Fruit fly (Drosophila melanogaster) whole organism, embryonic: ENCODE data around the gene NT1.

Source experiments
- CG1024 ChIP-seq: fragments of 200-800 bp; sonication (Bioruptor generic); IDR thresholded peaks from 2 replicates; pipeline ENCODE4 v1.3.6; 2022; ENCODE audit warnings: missing biosample characterization, missing genetic modification characterization
- CG10431 ChIP-seq: fragments of 200-800 bp; sonication (Bioruptor generic); optimal IDR thresholded peaks from 3 replicates; lab custom pipeline; 2018; ENCODE audit warnings: missing biosample characterization, mild to moderate bottlenecking, missing genetic modification characterization
- CG11560 ChIP-seq: fragments of 200-800 bp; sonication (Bioruptor generic); IDR thresholded peaks from 3 replicates; pipeline ENCODE4 v1.3.6; 2022; ENCODE audit warnings: missing biosample characterization, missing genetic modification characterization
- CG11695 ChIP-seq: fragments of 200-800 bp; sonication (Bioruptor generic); IDR thresholded peaks from 3 replicates; pipeline ENCODE4 v1.3.6; 2022; ENCODE audit warnings: missing biosample characterization, missing genetic modification characterization
- CG12769 ChIP-seq: fragments of 200-800 bp; sonication (Bioruptor generic); optimal IDR thresholded peaks from 2 replicates; lab custom pipeline; 2019; ENCODE audit warnings: missing biosample characterization, mild to moderate bottlenecking, missing genetic modification characterization, moderate library complexity
- CG13424 ChIP-seq: fragments of 200-800 bp; sonication (Bioruptor generic); optimal IDR thresholded peaks from 2 replicates; lab custom pipeline; 2019; ENCODE audit warnings: missing biosample characterization, mild to moderate bottlenecking, missing genetic modification characterization, moderate library complexity
- CG13894 ChIP-seq: fragments of 200-800 bp; sonication (Bioruptor generic); optimal IDR thresholded peaks from 3 replicates; lab custom pipeline; 2018; ENCODE audit warnings: missing biosample characterization, mild to moderate bottlenecking, missing genetic modification characterization, moderate library complexity
- CG15514 ChIP-seq: fragments of 200-800 bp; sonication (Bioruptor generic); optimal IDR thresholded peaks from 3 replicates; lab custom pipeline; 2017; ENCODE audit warnings: missing biosample characterization, missing genetic modification characterization, mild to moderate bottlenecking, moderate library complexity, missing genetic modification reagents
- CG2120 ChIP-seq: fragments of 200-800 bp; sonication (Bioruptor generic); optimal IDR thresholded peaks from 3 replicates; lab custom pipeline; 2016; ENCODE audit warnings: missing biosample characterization, missing genetic modification characterization
- CG2199 ChIP-seq: fragments of 200-800 bp; sonication (Bioruptor generic); IDR thresholded peaks from 3 replicates; pipeline ENCODE4 v1.3.6; 2022; ENCODE audit warnings: missing biosample characterization, missing genetic modification characterization
- CG2712 ChIP-seq: fragments of 200-800 bp; optimal IDR thresholded peaks from 3 replicates; lab custom pipeline; 2019; ENCODE audit warnings: missing biosample characterization, mild to moderate bottlenecking, missing genetic modification characterization, moderate library complexity
- CG32767 ChIP-seq: fragments of 200-800 bp; sonication (Bioruptor generic); IDR thresholded peaks from 2 replicates; pipeline ENCODE4 v1.3.6; 2022; ENCODE audit warnings: missing biosample characterization, missing genetic modification characterization
- CG32772 ChIP-seq: fragments of 200-800 bp; sonication (Bioruptor generic); IDR thresholded peaks from 2 replicates; pipeline ENCODE4 v1.3.6; 2022; ENCODE audit warnings: missing biosample characterization, missing genetic modification characterization
- CG33557 ChIP-seq: fragments of 200-800 bp; sonication (Bioruptor generic); optimal IDR thresholded peaks from 2 replicates; lab custom pipeline; 2019; ENCODE audit warnings: missing biosample characterization, mild to moderate bottlenecking, missing genetic modification characterization, moderate library complexity
- CG34224 ChIP-seq: fragments of 200-800 bp; sonication (Bioruptor generic); IDR thresholded peaks from 3 replicates; pipeline ENCODE4 v1.3.6; 2022; ENCODE audit warnings: missing biosample characterization, missing genetic modification characterization; ENCODE audit not compliant: partially characterized antibody
- CG3838 ChIP-seq: fragments of 200-800 bp; sonication (Bioruptor generic); optimal IDR thresholded peaks from 3 replicates; lab custom pipeline; 2016; ENCODE audit warnings: missing biosample characterization, missing genetic modification characterization
- CG5245 ChIP-seq: fragments of 200-800 bp; sonication (Bioruptor generic); optimal IDR thresholded peaks from 3 replicates; lab custom pipeline; 2016; ENCODE audit warnings: missing biosample characterization, missing genetic modification characterization
- CG7357 ChIP-seq: fragments of 200-800 bp; sonication (Bioruptor generic); IDR thresholded peaks from 3 replicates; pipeline ENCODE4 v1.3.6; 2022; ENCODE audit warnings: missing biosample characterization, missing genetic modification characterization
- CG7928 ChIP-seq: fragments of 200-800 bp; sonication (Bioruptor generic); optimal IDR thresholded peaks from 2 replicates; lab custom pipeline; 2017; ENCODE audit warnings: missing biosample characterization, mild to moderate bottlenecking, missing genetic modification characterization
- CG8924 ChIP-seq: fragments of 200-800 bp; optimal IDR thresholded peaks from 3 replicates; lab custom pipeline; 2019; ENCODE audit warnings: missing biosample characterization, mild to moderate bottlenecking, missing genetic modification characterization, moderate library complexity
- CG9215 ChIP-seq: fragments of 200-800 bp; sonication (Bioruptor generic); IDR thresholded peaks from 2 replicates; pipeline ENCODE4 v1.3.6; 2022; ENCODE audit warnings: missing biosample characterization, missing genetic modification characterization
- CG9437 ChIP-seq: fragments of 200-800 bp; sonication (Bioruptor generic); optimal IDR thresholded peaks from 2 replicates; lab custom pipeline; 2018; ENCODE audit warnings: missing biosample characterization, mild to moderate bottlenecking, missing genetic modification characterization
- CHES-1-like ChIP-seq: fragments of 200-800 bp; sonication (Bioruptor generic); optimal IDR thresholded peaks from 2 replicates; lab custom pipeline; 2016; ENCODE audit warnings: missing biosample characterization, missing genetic modification characterization
- D ChIP-seq, 2 experiments: fragments of 200-800 bp in 1 of 2; fragments of >200 bp in 1 of 2; sonication (Bioruptor generic) in 1 of 2; optimal IDR thresholded peaks; 2 replicates in 1 of 2; 3 replicates in 1 of 2; lab custom pipeline; 2017; ENCODE audit warnings: mild to moderate bottlenecking in 1 of 2, missing biosample characterization in 1 of 2, missing genetic modification characterization in 1 of 2, missing genetic modification reagents in 1 of 2
- Dref ChIP-seq: fragments of 200-800 bp; sonication (Bioruptor generic); IDR thresholded peaks from 2 replicates; pipeline ENCODE4 v1.3.6; 2022; ENCODE audit warnings: missing biosample characterization, missing genetic modification characterization
- GATAe ChIP-seq: fragments of 200-800 bp; sonication (Bioruptor generic); conservative IDR thresholded peaks from 2 replicates; pipeline ENCODE4 v1.3.6; 2022; ENCODE audit warnings: missing biosample characterization, missing genetic modification characterization
- HLH54F ChIP-seq: fragments of 200-800 bp; sonication (Bioruptor generic); optimal IDR thresholded peaks from 3 replicates; lab custom pipeline; 2016; ENCODE audit warnings: missing biosample characterization, missing genetic modification characterization
- MBD-R2 ChIP-seq: fragments of 200-800 bp; sonication (Bioruptor generic); IDR thresholded peaks from 2 replicates; pipeline ENCODE4 v1.3.6; 2022; ENCODE audit warnings: missing biosample characterization, missing genetic modification characterization
- Med ChIP-seq: fragments of 200-800 bp; sonication (Bioruptor generic); peaks from one replicate; lab custom pipeline; 2016; ENCODE audit warnings: missing biosample characterization, missing genetic modification characterization, mild to moderate bottlenecking, inconsistent platforms, moderate library complexity
- Oli ChIP-seq: fragments of 200-800 bp; sonication (Bioruptor generic); optimal IDR thresholded peaks from 2 replicates; lab custom pipeline; 2018; ENCODE audit warnings: missing biosample characterization, mild to moderate bottlenecking, missing genetic modification characterization, moderate library complexity
- Sox100B ChIP-seq: fragments of 200-800 bp; sonication (Bioruptor generic); optimal IDR thresholded peaks from 3 replicates; lab custom pipeline; 2018; ENCODE audit warnings: missing biosample characterization, mild to moderate bottlenecking, missing genetic modification characterization
- Spps ChIP-seq: fragments of 200-800 bp; sonication (Bioruptor generic); optimal IDR thresholded peaks from 2 replicates; lab custom pipeline; 2018; ENCODE audit warnings: missing biosample characterization, mild to moderate bottlenecking, missing genetic modification characterization
- bsh ChIP-seq, 2 experiments: fragments of 200-800 bp; sonication (Bioruptor generic); optimal IDR thresholded peaks; 2 replicates each; lab custom pipeline; 2017 to 2018; ENCODE audit warnings: mild to moderate bottlenecking in 2 of 2, missing biosample characterization in 2 of 2, missing genetic modification characterization in 2 of 2, moderate library complexity in 1 of 2
- cg ChIP-seq: fragments of 200-800 bp; sonication (Bioruptor generic); optimal IDR thresholded peaks from 3 replicates; lab custom pipeline; 2019; ENCODE audit warnings: missing biosample characterization, mild to moderate bottlenecking, missing genetic modification characterization, moderate library complexity
- dati ChIP-seq: fragments of 200-800 bp; sonication (Bioruptor generic); IDR thresholded peaks from 2 replicates; pipeline ENCODE4 v1.3.6; 2022; ENCODE audit warnings: missing biosample characterization, missing genetic modification characterization
- dm ChIP-seq: fragments of 200-800 bp; sonication (Bioruptor generic); optimal IDR thresholded peaks from 3 replicates; lab custom pipeline; 2016; ENCODE audit warnings: missing biosample characterization, missing genetic modification characterization
- dmrt99B ChIP-seq: fragments of 200-800 bp; sonication (Bioruptor generic); optimal IDR thresholded peaks from 2 replicates; lab custom pipeline; 2018; ENCODE audit warnings: missing biosample characterization, mild to moderate bottlenecking, missing genetic modification characterization, moderate library complexity
- gt ChIP-seq: fragments of 200-800 bp; sonication (Bioruptor generic); IDR thresholded peaks from 2 replicates; pipeline ENCODE4 v1.3.6; 2022; ENCODE audit warnings: missing biosample characterization, missing genetic modification characterization
- ham ChIP-seq: fragments of 200-800 bp; sonication (Bioruptor generic); IDR thresholded peaks from 2 replicates; pipeline ENCODE4 v1.3.6; 2022; ENCODE audit warnings: missing biosample characterization, missing genetic modification characterization
- kay ChIP-seq: fragments of 200-800 bp; sonication (Bioruptor generic); optimal IDR thresholded peaks from 2 replicates; lab custom pipeline; 2016; ENCODE audit warnings: missing biosample characterization, missing genetic modification characterization
- lab ChIP-seq: fragments of 200-800 bp; sonication (Bioruptor generic); optimal IDR thresholded peaks from 3 replicates; lab custom pipeline; 2017; ENCODE audit warnings: missing biosample characterization, missing genetic modification characterization, mild to moderate bottlenecking, moderate library complexity, missing genetic modification reagents
- lbe ChIP-seq: fragments of 200-800 bp; sonication (Bioruptor generic); optimal IDR thresholded peaks from 2 replicates; lab custom pipeline; 2016; ENCODE audit warnings: missing biosample characterization, mild to moderate bottlenecking, missing genetic modification characterization
- pros ChIP-seq: fragments of 200-800 bp; sonication (Bioruptor generic); optimal IDR thresholded peaks from 3 replicates; lab custom pipeline; 2019; ENCODE audit warnings: missing biosample characterization, mild to moderate bottlenecking, missing genetic modification characterization, moderate library complexity
- sens-2 ChIP-seq: fragments of 200-800 bp; sonication (Bioruptor generic); IDR thresholded peaks from 2 replicates; pipeline ENCODE4 v1.3.6; 2022; ENCODE audit warnings: missing biosample characterization, missing genetic modification characterization
- shn ChIP-seq: fragments of 200-800 bp; sonication (Bioruptor generic); optimal IDR thresholded peaks from 3 replicates; lab custom pipeline; 2016; ENCODE audit warnings: missing biosample characterization, missing genetic modification characterization
- ttk ChIP-seq: fragments of 200-800 bp; sonication (Bioruptor generic); IDR thresholded peaks from 2 replicates; pipeline ENCODE4 v2.1.2; 2022; ENCODE audit warnings: missing biosample characterization, missing genetic modification characterization
- tup ChIP-seq: fragments of 200-800 bp; sonication (Bioruptor generic); optimal IDR thresholded peaks from 2 replicates; lab custom pipeline; 2016; ENCODE audit warnings: missing biosample characterization, mild to moderate bottlenecking, missing genetic modification characterization, moderate library complexity
- usp ChIP-seq: fragments of >200 bp; optimal IDR thresholded peaks from 2 replicates; lab custom pipeline; 2017; ENCODE audit warnings: missing biosample characterization, missing genetic modification characterization
- vvl ChIP-seq: fragments of 200-800 bp; sonication (Bioruptor generic); IDR thresholded peaks from 2 replicates; pipeline ENCODE4 v1.3.6; 2022; ENCODE audit warnings: missing biosample characterization, missing genetic modification characterization

Gene NT1

dm6 chr3L:4461454-4462045 is 46.7 kb downstream of the NT1 start, which contains the start of gene CG15023 (continued):
- peak; percentile 35 for TF ChIP-seq CG2120
- TF ChIP-seq CG13894 (tag; lab: Kevin White, UChicago): peak; percentile 7
- peak; percentile 16 for TF ChIP-seq CG12769 (tag; lab: Kevin White, UChicago)
- TF ChIP-seq shn: no peak
- no peak for TF ChIP-seq CG1024
- peak; percentile 34 for TF ChIP-seq dmrt99B (tag; lab: Kevin White, UChicago)
- TF ChIP-seq kay (GFP tag; lab: Kevin White, UChicago): no peak
- no peak for TF ChIP-seq CG9215 (GFP tag; lab: Robert Waterston, UW)
- TF ChIP-seq usp: no peak
- no peak for TF ChIP-seq CG2712 (tag; lab: Kevin White, UChicago)
- peak; percentile 69 for TF ChIP-seq Med (GFP tag; lab: Kevin White, UChicago)
- TF ChIP-seq CG13424 (tag; lab: Kevin White, UChicago): peak; percentile 45
- 0 out of 2 replicates have a peak, but pooled peaks have one; percentile 18 for TF ChIP-seq CG32767 (GFP tag; lab: Robert Waterston, UW)
- no peak for TF ChIP-seq lbe
- peak; percentile 36 for TF ChIP-seq CG15514 (GFP tag; lab: Kevin White, UChicago)
- TF ChIP-seq Sox100B (GFP tag; lab: Kevin White, UChicago): peak; percentile 0
- TF ChIP-seq MBD-R2 (GFP tag; lab: Robert Waterston, UW): peak; percentile 31; the same call in 1 of the 2 replicates
- no peak for TF ChIP-seq dati (GFP tag; lab: Robert Waterston, UW)
- no peak for TF ChIP-seq dm (GFP tag; lab: Kevin White, UChicago)
- peak; percentile 47 for TF ChIP-seq lab (GFP tag; lab: Kevin White, UChicago)

dm6 chr3L:4460307-4461088 is 47.7 kb downstream of the NT1 start, which contains the start of gene CG15022:
TSS of gene CG15022 (minus strand) at chr3L:4460317.
- TF ChIP-seq CG7357 (no peak), bsh (GFP tag; optimal IDR thresholded peaks at IDR 0.05; lab: Kevin White, UChicago) (no peak), Dref (no peak), gt (no peak), cg (no peak), D (optimal IDR thresholded peaks at IDR 0.05; lab: Kevin White, UChicago) (no peak), D (GFP tag; optimal IDR thresholded peaks at IDR 0.05; lab: Kevin White, UChicago) (no peak), CG9437 (GFP tag; lab: Kevin White, UChicago) (no peak), CG3838 (GFP tag; lab: Kevin White, UChicago) (no peak), GATAe (GFP tag; lab: Robert Waterston, UW) (no peak), Spps (tag; lab: Kevin White, UChicago) (no peak), CG8924 (tag; lab: Kevin White, UChicago) (no peak), CG32772 (GFP tag; lab: Robert Waterston, UW) (no peak), ham (GFP tag; lab: Robert Waterston, UW) (no peak), CG7928 (GFP tag; lab: Kevin White, UChicago) (no peak), vvl (GFP tag; lab: Robert Waterston, UW) (peak; percentile 79), CG11560 (tag; lab: Robert Waterston, UW) (no peak), CG11695 (GFP tag; lab: Robert Waterston, UW) (no peak), CG5245 (GFP tag; lab: Kevin White, UChicago) (no peak), CHES-1-like (no peak), HLH54F (no peak), pros (peak; percentile 55), CG34224 (GFP tag; lab: Robert Waterston, UW) (no peak), ttk (GFP tag; lab: Robert Waterston, UW) (no peak), CG10431 (GFP tag; lab: Kevin White, UChicago) (no peak), CG2199 (GFP tag; lab: Robert Waterston, UW) (no peak), CG33557 (GFP tag; lab: Kevin White, UChicago) (no peak), tup (GFP tag; lab: Kevin White, UChicago) (no peak), sens-2 (no peak), Oli (no peak)
